Fruit fly (Drosophila melanogaster): ENCODE data around the gene CG42766.

Gene CG42766

DNA sequence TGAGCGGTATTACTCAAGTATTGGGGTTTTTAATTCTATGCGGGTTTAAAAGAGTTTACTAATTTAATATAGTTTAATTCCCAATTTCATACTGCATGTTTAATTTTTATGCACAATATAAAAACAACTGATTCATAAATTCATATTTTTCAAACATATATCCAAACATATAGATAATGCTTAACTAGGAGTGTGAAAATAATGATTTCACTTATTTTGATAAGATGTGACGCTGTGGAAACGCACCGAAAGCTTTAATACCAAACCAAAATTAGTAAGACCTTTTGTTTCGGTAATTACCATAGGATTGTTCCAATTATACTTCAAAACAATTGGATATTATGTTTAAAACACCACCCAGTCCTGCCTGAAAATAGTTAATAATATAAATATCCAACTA lies 6.8 kb downstream of the CG42766 start, which contains the start of gene Slc25A46a:
Slc25A46a (plus strand) TSS at position 272 of the 400 bp plus-strand sequence.
- TF ChIP-seq CG8159 (tag; optimal IDR thresholded peaks at IDR 0.05), result peak; percentile 6
- 0 out of 3 replicates have a peak, but pooled peaks have one; percentile 14 for TF ChIP-seq CG4496 (GFP tag; IDR thresholded peaks at IDR 0.05)
- TF ChIP-seq CG13204 (GFP tag; optimal IDR thresholded peaks at IDR 0.05), result no peak

dm6 chrX:15986654-15987053 lies 10.0 kb downstream of the CG42766 start, which contains the start of gene ND-20:
Gene ND-20, minus strand, starts transcription at chrX:15986808.
- peak; percentile 9 for TF ChIP-seq CG15710 (tag; optimal IDR thresholded peaks at IDR 0.05)
- no peak for TF ChIP-seq Snoo (tag; optimal IDR thresholded peaks at IDR 0.05)

- TF ChIP-seq CG9948 (tag; optimal IDR thresholded peaks at IDR 0.05) (no peak), CG15710 (tag; optimal IDR thresholded peaks at IDR 0.05) (no peak), CG4496 (GFP tag; IDR thresholded peaks at IDR 0.05) (no peak), Snoo (tag; optimal IDR thresholded peaks at IDR 0.05) (no peak), D1 (tag; optimal IDR thresholded peaks at IDR 0.05) (no peak), rn (GFP tag; IDR thresholded peaks at IDR 0.05) (no peak), CG13204 (GFP tag; optimal IDR thresholded peaks at IDR 0.05) (no peak)
These were observed 13.0 kb downstream of the CG42766 start for dm6 chrX:15989631-15990030.

DNA sequence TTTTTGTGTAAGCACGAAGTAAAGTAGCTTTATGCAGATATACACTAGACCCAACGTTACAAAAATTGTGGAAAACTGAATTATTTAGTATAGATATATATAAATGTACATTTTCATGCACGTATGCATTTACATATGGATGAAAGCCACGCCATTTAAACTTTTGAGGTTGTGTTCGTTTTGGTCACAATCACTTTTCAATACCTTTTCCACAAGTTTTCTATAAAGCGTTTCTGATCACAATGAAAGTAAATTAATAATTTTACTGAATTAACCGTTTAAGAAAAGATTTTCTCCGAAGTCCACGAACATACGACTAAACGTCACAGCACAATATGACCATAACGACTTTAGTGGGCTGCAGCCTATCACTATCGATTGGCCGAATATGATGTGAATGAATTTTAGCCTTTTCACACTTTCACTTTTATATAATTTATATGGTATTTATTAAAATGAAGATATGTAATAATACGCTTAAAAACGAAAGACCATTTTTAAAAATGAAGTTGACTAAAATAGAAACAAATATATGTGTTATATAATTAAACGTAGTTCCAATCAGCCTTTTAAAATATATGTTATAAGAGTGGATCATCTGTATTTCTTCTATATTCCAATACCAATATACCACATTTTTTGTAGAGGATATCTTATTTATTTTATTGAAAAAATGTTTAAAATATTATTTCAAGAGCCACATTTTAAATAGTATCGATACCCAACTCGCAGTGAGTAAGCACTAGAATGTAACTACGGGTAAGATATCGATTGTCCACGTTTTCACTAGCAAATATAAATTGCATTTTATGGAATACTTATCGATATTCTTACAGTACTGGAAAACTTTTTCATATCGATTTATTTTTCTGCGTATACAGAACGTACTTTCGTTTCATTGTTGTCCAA lies 15.2 kb downstream of the CG42766 start, which contains the start of the genes CG46312, eIF5 and exd:
CG46312 (minus strand) TSS at position 357 of the 909 bp plus-strand sequence.
eIF5 (minus strand) TSS at position 357 of the 909 bp plus-strand sequence.
exd (plus strand) TSS at position 851 of the 909 bp plus-strand sequence.
- peak; percentile 11 for TF ChIP-seq CG15710 (tag; optimal IDR thresholded peaks at IDR 0.05)
- TF ChIP-seq CG12605 (GFP tag; IDR thresholded peaks at IDR 0.05), result no peak
- TF ChIP-seq CG17806 (tag; optimal IDR thresholded peaks at IDR 0.05), result no peak
- no peak for TF ChIP-seq CG14655 (GFP tag; optimal IDR thresholded peaks at IDR 0.05)
- no peak for TF ChIP-seq Ets98B (GFP tag; IDR thresholded peaks at IDR 0.05)
- TF ChIP-seq gl (tag; optimal IDR thresholded peaks at IDR 0.05), result no peak

DNA sequence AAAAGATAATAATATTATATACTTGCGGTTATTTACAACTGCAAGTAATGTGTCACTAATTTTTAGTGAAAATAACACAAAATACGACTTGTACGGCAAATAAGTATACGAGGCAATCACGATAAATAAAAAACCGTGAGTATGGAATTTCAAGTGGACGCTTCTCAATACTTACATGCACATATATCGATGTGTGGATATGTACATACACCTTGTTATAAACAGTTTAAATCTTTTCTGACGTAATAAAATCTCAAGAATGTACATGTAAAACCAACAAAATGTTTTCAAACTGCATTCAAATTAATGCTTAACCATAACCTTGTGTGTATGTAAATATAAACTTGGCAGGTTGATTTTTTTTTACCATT lies 15.8 kb downstream of the CG42766 start:
- no peak for TF ChIP-seq CG34367 (tag; optimal IDR thresholded peaks at IDR 0.05)
- TF ChIP-seq fd96Ca (GFP tag; IDR thresholded peaks at IDR 0.05), result no peak
- no peak for TF ChIP-seq CG9948 (tag; optimal IDR thresholded peaks at IDR 0.05)
- no peak for TF ChIP-seq Pif1A (GFP tag; optimal IDR thresholded peaks at IDR 0.05)
- TF ChIP-seq Pif1B (GFP tag; optimal IDR thresholded peaks at IDR 0.05), result no peak
- TF ChIP-seq CG4496 (GFP tag; IDR thresholded peaks at IDR 0.05), result no peak
- no peak for TF ChIP-seq CG12605 (GFP tag; IDR thresholded peaks at IDR 0.05)
- no peak for TF ChIP-seq rn (GFP tag; IDR thresholded peaks at IDR 0.05)
- no peak for TF ChIP-seq CG8159 (tag; optimal IDR thresholded peaks at IDR 0.05)
- TF ChIP-seq CG10348 (GFP tag; IDR thresholded peaks at IDR 0.05), result no peak

DNA sequence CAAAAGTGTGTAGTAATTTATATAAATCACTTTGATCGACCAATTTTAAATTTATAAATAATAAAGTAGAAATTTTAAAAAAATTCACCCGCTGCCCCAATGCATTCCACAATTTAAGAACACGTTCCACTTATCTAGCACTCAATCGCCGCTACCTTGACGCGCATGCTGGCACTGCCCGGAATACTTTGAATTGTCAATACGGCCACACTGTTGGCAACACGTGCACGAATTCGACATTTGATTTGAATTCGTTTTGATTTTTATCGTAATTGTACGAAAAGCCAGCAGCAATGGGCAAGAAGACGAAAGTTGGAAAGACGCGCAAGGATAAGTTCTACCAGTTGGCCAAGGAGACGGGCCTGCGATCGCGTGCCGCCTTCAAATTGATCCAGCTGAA lies 20.2 kb downstream of the CG42766 start, which contains the start of gene CG8939:
CG8939 (plus strand) TSS at position 186 of the 400 bp plus-strand sequence.
- TF ChIP-seq CG8301 (tag; optimal IDR thresholded peaks at IDR 0.05), result no peak
- TF ChIP-seq CG32121 (GFP tag; IDR thresholded peaks at IDR 0.05), result no peak
- TF ChIP-seq CG34367 (tag; optimal IDR thresholded peaks at IDR 0.05), result no peak
- TF ChIP-seq CG9948 (tag; optimal IDR thresholded peaks at IDR 0.05), result no peak
- no peak for TF ChIP-seq CG10348 (GFP tag; IDR thresholded peaks at IDR 0.05)
- TF ChIP-seq Snoo (tag; optimal IDR thresholded peaks at IDR 0.05), result no peak
- no peak for TF ChIP-seq CG8159 (tag; optimal IDR thresholded peaks at IDR 0.05)
- TF ChIP-seq gl (tag; optimal IDR thresholded peaks at IDR 0.05), result no peak
- no peak for TF ChIP-seq CG17806 (tag; optimal IDR thresholded peaks at IDR 0.05)
- TF ChIP-seq CG15710 (tag; optimal IDR thresholded peaks at IDR 0.05), result no peak
- TF ChIP-seq CG12605 (GFP tag; IDR thresholded peaks at IDR 0.05), result no peak
- TF ChIP-seq Ets98B (GFP tag; IDR thresholded peaks at IDR 0.05), result no peak

DNA sequence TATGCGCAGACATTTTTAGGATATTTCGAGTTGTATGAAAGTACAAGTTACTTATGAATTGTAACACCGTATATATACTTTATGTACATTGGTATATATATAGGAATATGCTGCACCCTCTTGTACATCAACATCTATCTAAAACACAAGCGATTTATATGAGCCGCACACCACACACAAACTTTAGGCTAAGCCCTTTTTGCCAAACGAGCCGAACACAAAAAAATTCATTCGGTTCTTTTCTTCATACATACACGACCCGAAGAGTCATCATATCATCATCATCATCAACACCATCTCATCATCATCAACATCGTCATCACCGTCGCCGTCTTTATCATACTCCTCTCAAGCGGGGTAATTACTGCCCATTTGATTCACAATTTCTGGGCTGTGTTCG lies 28.4 kb downstream of the CG42766 start:
- no peak for TF ChIP-seq D1 (tag; optimal IDR thresholded peaks at IDR 0.05)
- TF ChIP-seq EcR (GFP tag; optimal IDR thresholded peaks at IDR 0.05), result no peak
- TF ChIP-seq fd96Ca (GFP tag; IDR thresholded peaks at IDR 0.05), result no peak
- no peak for TF ChIP-seq CG12605 (GFP tag; IDR thresholded peaks at IDR 0.05)
- no peak for TF ChIP-seq Snoo (tag; optimal IDR thresholded peaks at IDR 0.05)
- no peak for TF ChIP-seq CG4496 (GFP tag; IDR thresholded peaks at IDR 0.05)
- TF ChIP-seq CG13204 (GFP tag; optimal IDR thresholded peaks at IDR 0.05), result no peak
- TF ChIP-seq Pif1A (GFP tag; optimal IDR thresholded peaks at IDR 0.05), result no peak
- no peak for TF ChIP-seq CG10348 (GFP tag; IDR thresholded peaks at IDR 0.05)
- no peak for TF ChIP-seq gl (tag; optimal IDR thresholded peaks at IDR 0.05)
- TF ChIP-seq CG14655 (GFP tag; optimal IDR thresholded peaks at IDR 0.05), result no peak

Data from whole organism, pupa.